Fruit fly (Drosophila melanogaster): ENCODE measurements around the gene S6kII.

The S6kII gene

DNA sequence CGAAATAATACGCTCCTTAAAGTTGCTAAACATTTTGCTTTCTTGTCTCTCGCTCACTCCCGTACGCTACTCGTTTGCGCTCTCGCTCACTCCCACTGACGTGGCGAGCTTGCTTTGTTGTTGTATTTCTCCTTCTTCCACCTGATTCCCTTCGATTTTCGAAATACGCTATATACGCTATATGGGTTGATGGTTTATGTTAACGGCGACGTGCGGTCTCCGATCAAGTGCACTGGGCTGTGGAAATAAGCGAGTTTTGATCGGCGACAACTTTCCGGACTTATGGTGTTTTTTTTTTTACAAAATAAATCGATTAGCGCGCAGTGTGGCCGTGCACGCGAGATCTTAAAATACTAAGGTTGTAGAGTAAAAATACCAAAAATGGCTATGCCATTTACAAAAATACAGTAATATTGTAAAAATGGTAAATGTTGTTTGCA, 10.3 kb downstream of the S6kII start, which contains the start of gene CG17598:
Gene CG17598 (minus strand): TSS at position 319 of the 440 bp plus-strand sequence.
- TF ChIP-seq YL-1 (GFP tag; optimal IDR thresholded peaks at IDR 0.05), result peak; percentile 64
- no peak for TF ChIP-seq CG13123 (GFP tag; optimal IDR thresholded peaks at IDR 0.05)
- no peak for TF ChIP-seq CG4820 (GFP tag; optimal IDR thresholded peaks at IDR 0.05)
- peak; percentile 42 for TF ChIP-seq zen (tag; optimal IDR thresholded peaks at IDR 0.05)
- TF ChIP-seq Sry-δ (GFP tag; optimal IDR thresholded peaks at IDR 0.05), result peak; percentile 16
- TF ChIP-seq CG30403 (GFP tag; optimal IDR thresholded peaks at IDR 0.05), result no peak
- TF ChIP-seq B-H1 (GFP tag; IDR thresholded peaks at IDR 0.05), result no peak
- TF ChIP-seq CG18476 (GFP tag; optimal IDR thresholded peaks at IDR 0.05), result no peak
- peak; percentile 63 for TF ChIP-seq CG9797 (GFP tag; optimal IDR thresholded peaks at IDR 0.05)
- peak; percentile 75 for TF ChIP-seq gfzf (GFP tag; optimal IDR thresholded peaks at IDR 0.05)
- TF ChIP-seq CG17385 (GFP tag; optimal IDR thresholded peaks at IDR 0.05), result peak; percentile 49
- TF ChIP-seq trem (tag; optimal IDR thresholded peaks at IDR 0.05), result peak; percentile 15
- TF ChIP-seq so (GFP tag; IDR thresholded peaks at IDR 0.05), result no peak
- peak; percentile 46 for TF ChIP-seq exex (tag; optimal IDR thresholded peaks at IDR 0.05)
- no peak for TF ChIP-seq bowl (GFP tag; IDR thresholded peaks at IDR 0.05)
- peak; percentile 17 for TF ChIP-seq CG14710 (tag; optimal IDR thresholded peaks at IDR 0.05)
- TF ChIP-seq CG32772 (GFP tag; IDR thresholded peaks at IDR 0.05), result peak; percentile 43; the same call in 1 of the 2 replicates
- TF ChIP-seq MBD-R2 (GFP tag; IDR thresholded peaks at IDR 0.05), result peak; percentile 31
- TF ChIP-seq CG4617 (GFP tag; optimal IDR thresholded peaks at IDR 0.05; ENCODE audit: borderline replicate concordance), result peak; percentile 74
- peak; percentile 21 for TF ChIP-seq CG11504 (tag; optimal IDR thresholded peaks at IDR 0.05)
- no peak for TF ChIP-seq CG2875 (GFP tag; optimal IDR thresholded peaks at IDR 0.05)
- TF ChIP-seq rib (GFP tag; IDR thresholded peaks at IDR 0.05), result no peak
- TF ChIP-seq Scr (GFP tag; IDR thresholded peaks at IDR 0.05; ENCODE audit: partially characterized antibody), result peak; percentile 20; the same call in 1 of the 2 replicates
- no peak for TF ChIP-seq kay (GFP tag; optimal IDR thresholded peaks at IDR 0.05)
- TF ChIP-seq CG1832 (GFP tag; optimal IDR thresholded peaks at IDR 0.05), result peak; percentile 85
- TF ChIP-seq onecut (GFP tag; IDR thresholded peaks at IDR 0.05), result peak; percentile 92
- peak; percentile 57 for TF ChIP-seq stwl (tag; optimal IDR thresholded peaks at IDR 0.05)
- peak; percentile 49 for TF ChIP-seq Dref (GFP tag; IDR thresholded peaks at IDR 0.05)
- TF ChIP-seq Spps (tag; optimal IDR thresholded peaks at IDR 0.05), result no peak
- peak; percentile 84 for TF ChIP-seq CG8478 (optimal IDR thresholded peaks at IDR 0.05)
- peak; percentile 22 for TF ChIP-seq CG10267 (tag; optimal IDR thresholded peaks at IDR 0.05)
- TF ChIP-seq CG14667 (GFP tag; IDR thresholded peaks at IDR 0.05), result no peak
- peak; percentile 48 for TF ChIP-seq BEAF-32 (GFP tag; optimal IDR thresholded peaks at IDR 0.05)
- TF ChIP-seq CG2116 (GFP tag; optimal IDR thresholded peaks at IDR 0.05), result peak; percentile 34
- TF ChIP-seq CG12659 (GFP tag; optimal IDR thresholded peaks at IDR 0.05), result peak; percentile 49
- TF ChIP-seq phol (tag; optimal IDR thresholded peaks at IDR 0.05), result peak; percentile 26
- peak; percentile 47 for TF ChIP-seq CG30020 (tag; optimal IDR thresholded peaks at IDR 0.05)
- TF ChIP-seq Dp (GFP tag; optimal IDR thresholded peaks at IDR 0.05), result peak; percentile 1
- TF ChIP-seq pzg (GFP tag; optimal IDR thresholded peaks at IDR 0.05), result peak; percentile 37
- TF ChIP-seq MESR4 (GFP tag; optimal IDR thresholded peaks at IDR 0.05), result peak; percentile 85
- TF ChIP-seq CG4360 (GFP tag; IDR thresholded peaks at IDR 0.05), result peak; percentile 93
- TF ChIP-seq Dll (GFP tag; IDR thresholded peaks at IDR 0.05; ENCODE audit: partially characterized antibody), result 0 out of 4 replicates have a peak, but pooled peaks have one; percentile 27
- TF ChIP-seq lbe (GFP tag; optimal IDR thresholded peaks at IDR 0.05), result peak; percentile 34
- TF ChIP-seq CG13287 (GFP tag; IDR thresholded peaks at IDR 0.05; ENCODE audit: partially characterized antibody), result peak; percentile 21; the same call in 1 of the 2 replicates
- peak; percentile 39 for TF ChIP-seq Xbp1 (GFP tag; optimal IDR thresholded peaks at IDR 0.05)
- TF ChIP-seq Med (GFP tag), result peak; percentile 60
- no peak for TF ChIP-seq CG34376 (GFP tag; optimal IDR thresholded peaks at IDR 0.05)
